Fruit fly (Drosophila melanogaster): ENCODE measurements around the gene muc.

The muc gene

dm6 chr2L:7434737-7435356, 8.2 kb downstream of the muc start (continued):
- TF ChIP-seq ttk (GFP tag; IDR thresholded peaks at IDR 0.05) (peak; percentile 48; the same call in 1 of the 2 replicates), CG12236 (GFP tag; optimal IDR thresholded peaks at IDR 0.05) (no peak), CG6272 (GFP tag; IDR thresholded peaks at IDR 0.05) (no peak), CG10209 (GFP tag; optimal IDR thresholded peaks at IDR 0.05) (peak; percentile 38), bsh (GFP tag; optimal IDR thresholded peaks at IDR 0.05) (peak; percentile 26 to 45), scrt (GFP tag; optimal IDR thresholded peaks at IDR 0.05) (no peak), Chrac-16 (GFP tag; optimal IDR thresholded peaks at IDR 0.05) (no peak), CG11085 (GFP tag; IDR thresholded peaks at IDR 0.05) (peak; percentile 37; the same call in 1 of the 2 replicates), sqz (GFP tag; optimal IDR thresholded peaks at IDR 0.05) (no peak), twi (tag; optimal IDR thresholded peaks at IDR 0.05) (no peak), CG12104 (GFP tag; optimal IDR thresholded peaks at IDR 0.05) (no peak), CG10147 (GFP tag; optimal IDR thresholded peaks at IDR 0.05) (no peak), Hmx (GFP tag; optimal IDR thresholded peaks at IDR 0.05) (no peak), Med (GFP tag) (no peak), CG4404 (GFP tag; IDR thresholded peaks at IDR 0.05) (no peak), Gug (GFP tag; IDR thresholded peaks at IDR 0.05) (no peak; the same call in 3 of the 4 replicates), CG31441 (GFP tag; IDR thresholded peaks at IDR 0.05) (0 out of 2 replicates have a peak, but pooled peaks have one; percentile 15), CG13123 (GFP tag; optimal IDR thresholded peaks at IDR 0.05) (no peak), Antp (GFP tag; optimal IDR thresholded peaks at IDR 0.05) (no peak), CG17328 (GFP tag; IDR thresholded peaks at IDR 0.05) (peak; percentile 49; the same call in 1 of the 2 replicates), CG34224 (GFP tag; IDR thresholded peaks at IDR 0.05; ENCODE audit: partially characterized antibody) (no peak), tna (GFP tag; IDR thresholded peaks at IDR 0.05; ENCODE audit: partially characterized antibody) (no peak), CG3163 (GFP tag; optimal IDR thresholded peaks at IDR 0.05) (no peak), sob (GFP tag; IDR thresholded peaks at IDR 0.05) (0 out of 2 replicates have a peak, but pooled peaks have one; percentile 36), hkb (optimal IDR thresholded peaks at IDR 0.05) (no peak), hkb (GFP tag; IDR thresholded peaks at IDR 0.05) (peak; percentile 35), sr (GFP tag; IDR thresholded peaks at IDR 0.05) (no peak), mld (GFP tag; IDR thresholded peaks at IDR 0.05; ENCODE audit: partially characterized antibody) (no peak), caup (GFP tag; optimal IDR thresholded peaks at IDR 0.05; ENCODE audit: severe bottlenecking) (peak; percentile 14), CG7745 (tag; optimal IDR thresholded peaks at IDR 0.05) (no peak), Hmr (GFP tag; optimal IDR thresholded peaks at IDR 0.05) (peak; percentile 53), Rfx (GFP tag; IDR thresholded peaks at IDR 0.05) (peak; percentile 73), sens-2 (GFP tag; IDR thresholded peaks at IDR 0.05) (no peak), pum (GFP tag; optimal IDR thresholded peaks at IDR 0.05) (no peak), CkIIα-i1 (GFP tag; IDR thresholded peaks at IDR 0.05) (no peak), slou (GFP tag; optimal IDR thresholded peaks at IDR 0.05) (no peak), CG3995 (GFP tag; optimal IDR thresholded peaks at IDR 0.05) (no peak), H2.0 (GFP tag; IDR thresholded peaks at IDR 0.05) (peak; percentile 35), danr (GFP tag; IDR thresholded peaks at IDR 0.05) (no peak), CG18619 (GFP tag; optimal IDR thresholded peaks at IDR 0.05) (no peak), Dad (GFP tag; optimal IDR thresholded peaks at IDR 0.05) (no peak), CG3065 (GFP tag; optimal IDR thresholded peaks at IDR 0.05) (no peak), knrl (GFP tag; IDR thresholded peaks at IDR 0.05; ENCODE audit: partially characterized antibody) (no peak), Atf6 (GFP tag; IDR thresholded peaks at IDR 0.05) (peak; percentile 74), kni (GFP tag; optimal IDR thresholded peaks at IDR 0.05) (no peak), sc (optimal IDR thresholded peaks at IDR 0.05) (no peak), sc (GFP tag; optimal IDR thresholded peaks at IDR 0.05) (no peak), Sry-β (GFP tag; optimal IDR thresholded peaks at IDR 0.05) (no peak), gro (GFP tag; optimal IDR thresholded peaks at IDR 0.05) (no peak), CG4854 (GFP tag; optimal IDR thresholded peaks at IDR 0.05) (no peak), CG14965 (GFP tag; optimal IDR thresholded peaks at IDR 0.05; ENCODE audit: borderline replicate concordance) (no peak)

All from whole organism, embryonic.